Fruit fly (Drosophila melanogaster) whole organism, embryonic: ENCODE data around the gene Rab14.

Source experiments
- CG10654 ChIP-seq: fragments of 200-800 bp; sonication (Bioruptor generic); optimal IDR thresholded peaks from 2 replicates; lab custom pipeline; 2016; ENCODE audit warnings: missing biosample characterization, missing genetic modification characterization
- CG11093 ChIP-seq: fragments of 200-800 bp; sonication (Bioruptor generic); IDR thresholded peaks from 3 replicates; pipeline ENCODE4 v1.3.6; 2022; ENCODE audit warnings: missing biosample characterization, missing genetic modification characterization
- CG11398 ChIP-seq: fragments of 200-800 bp; sonication (Bioruptor generic); optimal IDR thresholded peaks from 2 replicates; lab custom pipeline; 2016; ENCODE audit warnings: missing biosample characterization, missing genetic modification characterization
- CG12942 ChIP-seq: fragments of 200-800 bp; sonication (Bioruptor generic); optimal IDR thresholded peaks from 3 replicates; lab custom pipeline; 2016; ENCODE audit warnings: missing biosample characterization, missing genetic modification characterization
- CG13624 ChIP-seq: fragments of 200-800 bp; sonication (Bioruptor generic); optimal IDR thresholded peaks from 2 replicates; lab custom pipeline; 2016; ENCODE audit warnings: missing biosample characterization, missing genetic modification characterization
- CG13894 ChIP-seq: fragments of 200-800 bp; sonication (Bioruptor generic); optimal IDR thresholded peaks from 3 replicates; lab custom pipeline; 2018; ENCODE audit warnings: missing biosample characterization, mild to moderate bottlenecking, missing genetic modification characterization, moderate library complexity
- CG1602 ChIP-seq: fragments of 200-800 bp; sonication (Bioruptor generic); optimal IDR thresholded peaks from 3 replicates; lab custom pipeline; 2016; ENCODE audit warnings: missing biosample characterization, missing genetic modification characterization
- CG1603 ChIP-seq: fragments of 200-800 bp; sonication (Bioruptor generic); optimal IDR thresholded peaks from 2 replicates; lab custom pipeline; 2019; ENCODE audit warnings: missing biosample characterization, mild to moderate bottlenecking, missing genetic modification characterization, moderate library complexity
- CG17912 ChIP-seq: fragments of 200-800 bp; sonication (Bioruptor generic); optimal IDR thresholded peaks from 2 replicates; lab custom pipeline; 2018; ENCODE audit warnings: missing biosample characterization, mild to moderate bottlenecking, missing genetic modification characterization
- CG2889 ChIP-seq: fragments of 200-800 bp; sonication (Bioruptor generic); IDR thresholded peaks from 3 replicates; pipeline ENCODE4 v1.3.6; 2022; ENCODE audit warnings: missing biosample characterization, missing genetic modification characterization
- CG31365 ChIP-seq: fragments of 200-800 bp; sonication (Bioruptor generic); optimal IDR thresholded peaks from 2 replicates; lab custom pipeline; 2018; ENCODE audit warnings: missing biosample characterization, mild to moderate bottlenecking, missing genetic modification characterization
- CG34422 ChIP-seq: fragments of 200-800 bp; sonication (Bioruptor generic); IDR thresholded peaks from 3 replicates; pipeline ENCODE4 v1.3.6; 2022; ENCODE audit warnings: missing biosample characterization, missing genetic modification characterization
- CG3838 ChIP-seq: fragments of 200-800 bp; sonication (Bioruptor generic); optimal IDR thresholded peaks from 3 replicates; lab custom pipeline; 2016; ENCODE audit warnings: missing biosample characterization, missing genetic modification characterization
- CG3847 ChIP-seq: fragments of 200-800 bp; sonication (Bioruptor generic); IDR thresholded peaks from 2 replicates; pipeline ENCODE4 v1.3.6; 2022; ENCODE audit warnings: missing biosample characterization, missing genetic modification characterization
- CG4424 ChIP-seq: fragments of 200-800 bp; sonication (Bioruptor generic); optimal IDR thresholded peaks from 3 replicates; lab custom pipeline; 2016; ENCODE audit warnings: missing biosample characterization, missing genetic modification characterization
- CG8765 ChIP-seq: fragments of 200-800 bp; sonication (Bioruptor generic); IDR thresholded peaks from 2 replicates; pipeline ENCODE4 v1.3.6; 2022; ENCODE audit warnings: missing biosample characterization, missing genetic modification characterization
- Dbx ChIP-seq: fragments of 200-800 bp; sonication (Bioruptor generic); IDR thresholded peaks from 3 replicates; pipeline ENCODE4 v1.3.6; 2022; ENCODE audit warnings: missing biosample characterization, missing genetic modification characterization
- Dref ChIP-seq: fragments of 200-800 bp; sonication (Bioruptor generic); IDR thresholded peaks from 2 replicates; pipeline ENCODE4 v1.3.6; 2022; ENCODE audit warnings: missing biosample characterization, missing genetic modification characterization
- Fer3 ChIP-seq: fragments of 200-800 bp; sonication (Bioruptor generic); optimal IDR thresholded peaks from 2 replicates; lab custom pipeline; 2018; ENCODE audit warnings: missing biosample characterization, mild to moderate bottlenecking, missing genetic modification characterization, moderate library complexity
- GATAe ChIP-seq: fragments of 200-800 bp; sonication (Bioruptor generic); conservative IDR thresholded peaks from 2 replicates; pipeline ENCODE4 v1.3.6; 2022; ENCODE audit warnings: missing biosample characterization, missing genetic modification characterization
- Hand ChIP-seq: fragments of 200-800 bp; sonication (Bioruptor generic); optimal IDR thresholded peaks from 2 replicates; lab custom pipeline; 2017; ENCODE audit warnings: mild to moderate bottlenecking, missing biosample characterization, missing genetic modification reagents, missing genetic modification characterization
- HmgZ ChIP-seq: fragments of 200-800 bp; sonication (Bioruptor generic); optimal IDR thresholded peaks from 2 replicates; lab custom pipeline; 2018; ENCODE audit warnings: missing biosample characterization, mild to moderate bottlenecking, missing genetic modification characterization
- MESR4 ChIP-seq: fragments of 200-800 bp; sonication (Bioruptor generic); optimal IDR thresholded peaks from 2 replicates; lab custom pipeline; 2018; ENCODE audit warnings: missing biosample characterization, mild to moderate bottlenecking, missing genetic modification characterization, moderate library complexity
- Med ChIP-seq: fragments of 200-800 bp; sonication (Bioruptor generic); peaks from one replicate; lab custom pipeline; 2016; ENCODE audit warnings: missing biosample characterization, missing genetic modification characterization, mild to moderate bottlenecking, inconsistent platforms, moderate library complexity
- NK7.1 ChIP-seq: fragments of 200-800 bp; sonication (Bioruptor generic); optimal IDR thresholded peaks from 3 replicates; lab custom pipeline; 2016; ENCODE audit warnings: missing biosample characterization, missing genetic modification characterization
- Ravus ChIP-seq: fragments of 200-800 bp; sonication (Bioruptor generic); IDR thresholded peaks from 2 replicates; pipeline ENCODE4 v1.3.6; 2022; ENCODE audit warnings: missing biosample characterization, missing genetic modification characterization
- Ssrp ChIP-seq: fragments of 200-800 bp; sonication (Bioruptor generic); optimal IDR thresholded peaks from 2 replicates; lab custom pipeline; 2018; ENCODE audit warnings: missing biosample characterization, mild to moderate bottlenecking, missing genetic modification characterization, moderate library complexity
- YL-1 ChIP-seq: fragments of 200-800 bp; sonication (Bioruptor generic); optimal IDR thresholded peaks from 3 replicates; lab custom pipeline; 2017; ENCODE audit warnings: missing biosample characterization, mild to moderate bottlenecking, missing genetic modification characterization
- bbx ChIP-seq: fragments of 200-800 bp; sonication (Bioruptor generic); IDR thresholded peaks from 2 replicates; pipeline ENCODE4 v1.3.6; 2022; ENCODE audit warnings: missing biosample characterization, missing genetic modification characterization; ENCODE audit not compliant: partially characterized antibody
- cad ChIP-seq: fragments of >200 bp; optimal IDR thresholded peaks from 2 replicates; lab custom pipeline; 2017; ENCODE audit warnings: missing biosample characterization, missing genetic modification characterization
- cato ChIP-seq: fragments of 200-800 bp; sonication (Bioruptor generic); optimal IDR thresholded peaks from 2 replicates; lab custom pipeline; 2016; ENCODE audit warnings: missing biosample characterization, missing genetic modification characterization, borderline replicate concordance
- chinmo ChIP-seq: fragments of 200-800 bp; sonication (Bioruptor generic); IDR thresholded peaks from 4 replicates; pipeline ENCODE4 v1.3.6; 2022; ENCODE audit warnings: missing biosample characterization, missing genetic modification characterization; ENCODE audit not compliant: partially characterized antibody
- dati ChIP-seq: fragments of 200-800 bp; sonication (Bioruptor generic); IDR thresholded peaks from 2 replicates; pipeline ENCODE4 v1.3.6; 2022; ENCODE audit warnings: missing biosample characterization, missing genetic modification characterization
- emc ChIP-seq: fragments of 200-800 bp; sonication (Bioruptor generic); optimal IDR thresholded peaks from 2 replicates; lab custom pipeline; 2016; ENCODE audit warnings: missing biosample characterization, missing genetic modification characterization
- en ChIP-seq: fragments of 200-800 bp; sonication (Bioruptor generic); optimal IDR thresholded peaks from 2 replicates; lab custom pipeline; 2016; ENCODE audit warnings: missing biosample characterization, missing genetic modification characterization
- fd3F ChIP-seq: fragments of 200-800 bp; sonication (Bioruptor generic); optimal IDR thresholded peaks from 2 replicates; lab custom pipeline; 2018; ENCODE audit warnings: missing biosample characterization, mild to moderate bottlenecking, missing genetic modification characterization, moderate library complexity
- gem ChIP-seq: fragments of 200-800 bp; sonication (Bioruptor generic); optimal IDR thresholded peaks from 2 replicates; lab custom pipeline; 2019; ENCODE audit warnings: missing biosample characterization, mild to moderate bottlenecking, missing genetic modification characterization, moderate library complexity
- inv ChIP-seq: fragments of 200-800 bp; sonication (Bioruptor generic); IDR thresholded peaks from 2 replicates; pipeline ENCODE4 v1.3.6; 2022; ENCODE audit warnings: missing biosample characterization, missing genetic modification characterization; ENCODE audit not compliant: partially characterized antibody
- jing ChIP-seq: fragments of 200-800 bp; sonication (Bioruptor generic); optimal IDR thresholded peaks from 2 replicates; lab custom pipeline; 2018; ENCODE audit warnings: missing biosample characterization, mild to moderate bottlenecking, missing genetic modification characterization
- jumu ChIP-seq: fragments of 200-800 bp; sonication (Bioruptor generic); optimal IDR thresholded peaks from 3 replicates; lab custom pipeline; 2016; ENCODE audit warnings: missing biosample characterization, missing genetic modification characterization
- lab ChIP-seq: fragments of 200-800 bp; sonication (Bioruptor generic); optimal IDR thresholded peaks from 3 replicates; lab custom pipeline; 2017; ENCODE audit warnings: missing biosample characterization, missing genetic modification characterization, mild to moderate bottlenecking, moderate library complexity, missing genetic modification reagents
- lmd ChIP-seq: fragments of 200-800 bp; sonication (Bioruptor generic); IDR thresholded peaks from 2 replicates; pipeline ENCODE4 v1.3.6; 2022; ENCODE audit warnings: missing biosample characterization, missing genetic modification characterization
- otp ChIP-seq: fragments of 200-800 bp; sonication (Bioruptor generic); IDR thresholded peaks from 3 replicates; pipeline ENCODE4, ENCODE4 v1.3.6; 2022; ENCODE audit warnings: missing biosample characterization, missing genetic modification characterization
- p53 ChIP-seq: fragments of 200-800 bp; sonication (Bioruptor generic); optimal IDR thresholded peaks from 2 replicates; lab custom pipeline; 2016; ENCODE audit warnings: missing biosample characterization, missing genetic modification characterization
- pho ChIP-seq: fragments of 200-800 bp; sonication (Bioruptor generic); optimal IDR thresholded peaks from 2 replicates; lab custom pipeline; 2016; ENCODE audit warnings: missing biosample characterization, missing genetic modification characterization
- pzg ChIP-seq: fragments of 200-800 bp; sonication (Bioruptor generic); optimal IDR thresholded peaks from 3 replicates; lab custom pipeline; 2018; ENCODE audit warnings: missing biosample characterization, mild to moderate bottlenecking, missing genetic modification characterization, moderate library complexity
- scrt ChIP-seq: fragments of 200-800 bp; sonication (Bioruptor generic); optimal IDR thresholded peaks from 2 replicates; lab custom pipeline; 2018; ENCODE audit warnings: missing biosample characterization, mild to moderate bottlenecking, missing genetic modification characterization, moderate library complexity
- sr ChIP-seq: fragments of 200-800 bp; sonication (Bioruptor generic); IDR thresholded peaks from 3 replicates; pipeline ENCODE4 v1.3.6; 2022; ENCODE audit warnings: missing biosample characterization, missing genetic modification characterization
- toy ChIP-seq: fragments of 200-800 bp; sonication (Bioruptor generic); IDR thresholded peaks from 2 replicates; pipeline ENCODE4 v1.3.6; 2022; ENCODE audit warnings: missing biosample characterization, missing genetic modification characterization
- zen ChIP-seq: fragments of 200-800 bp; sonication (Bioruptor generic); optimal IDR thresholded peaks from 3 replicates; lab custom pipeline; 2018; ENCODE audit warnings: missing biosample characterization, mild to moderate bottlenecking, missing genetic modification characterization, moderate library complexity

Rab14 gene

DNA sequence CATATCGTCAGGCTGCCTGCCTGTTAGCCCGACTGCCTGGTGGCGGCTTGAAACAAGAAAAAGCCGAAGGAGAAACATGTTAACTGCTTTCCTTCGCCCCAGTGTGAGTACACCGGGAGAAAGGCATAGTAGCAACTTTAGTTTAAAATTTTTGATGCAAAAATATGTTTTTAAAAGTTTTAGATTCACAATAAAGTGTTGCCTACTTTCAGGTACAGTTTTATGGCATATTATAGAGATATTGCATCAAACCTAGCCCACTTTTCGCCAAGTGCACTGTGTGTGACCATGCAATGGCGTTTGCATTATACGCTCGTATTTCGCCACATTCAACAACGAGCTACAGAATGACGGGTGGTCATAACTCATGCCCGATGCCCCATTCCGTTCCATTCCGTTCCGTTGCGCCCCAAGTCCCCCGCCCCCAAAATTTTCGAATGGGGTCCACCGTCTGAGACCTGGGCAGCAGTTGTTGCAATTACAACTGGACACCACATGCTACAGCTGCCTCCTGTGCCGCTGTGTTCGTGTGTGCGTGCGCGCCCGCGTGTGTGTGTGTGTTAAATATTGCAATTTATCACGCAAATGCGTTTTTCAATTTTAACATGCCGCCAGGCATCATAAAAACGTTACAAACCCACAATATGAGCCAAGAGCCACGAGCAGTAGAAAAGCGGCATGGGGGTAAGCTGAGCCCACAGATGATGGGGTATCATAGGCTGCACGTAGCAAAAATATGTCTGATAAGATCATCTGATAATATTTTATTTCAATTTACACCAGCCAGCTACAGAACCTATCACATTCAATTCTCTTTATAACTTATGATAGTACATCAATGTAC lies 15.2 kb downstream of the Rab14 start (continued):
- TF ChIP-seq Med (GFP tag; lab: Kevin White, UChicago) (peak; percentile 48), gem (tag; lab: Kevin White, UChicago) (peak; percentile 56), scrt (no peak), fd3F (GFP tag; lab: Kevin White, UChicago) (no peak), CG11398 (GFP tag; lab: Kevin White, UChicago) (no peak), Dref (GFP tag; lab: Robert Waterston, UW) (no peak), Ssrp (tag; lab: Kevin White, UChicago) (peak; percentile 30), emc (GFP tag; lab: Kevin White, UChicago) (no peak), sr (GFP tag; lab: Robert Waterston, UW) (no peak), CG8765 (peak; percentile 29; the same call in 1 of the 2 replicates), dati (GFP tag; lab: Robert Waterston, UW) (no peak), CG1603 (peak; percentile 62), toy (no peak), CG4424 (GFP tag; lab: Kevin White, UChicago) (peak; percentile 12), chinmo (GFP tag; lab: Robert Waterston, UW) (0 out of 4 replicates have a peak, but pooled peaks have one; percentile 8), lmd (GFP tag; lab: Robert Waterston, UW) (peak; percentile 56), jing (GFP tag; lab: Kevin White, UChicago) (peak; percentile 38), pho (no peak), CG17912 (GFP tag; lab: Kevin White, UChicago) (no peak), zen (tag; lab: Kevin White, UChicago) (peak; percentile 62), CG3847 (no peak; the same call in 1 of the 2 replicates), CG3838 (no peak), CG34422 (GFP tag; lab: Robert Waterston, UW) (peak; percentile 21; the same call in 1 of the 3 replicates), MESR4 (GFP tag; lab: Kevin White, UChicago) (no peak), jumu (GFP tag; lab: Kevin White, UChicago) (no peak), Fer3 (tag; lab: Kevin White, UChicago) (no peak), cad (GFP tag; lab: Kevin White, UChicago) (no peak), CG10654 (GFP tag; lab: Kevin White, UChicago) (no peak), CG13894 (tag; lab: Kevin White, UChicago) (no peak), p53 (GFP tag; lab: Kevin White, UChicago) (no peak), HmgZ (tag; lab: Kevin White, UChicago) (no peak), CG2889 (GFP tag; lab: Robert Waterston, UW) (0 out of 3 replicates have a peak, but pooled peaks have one; percentile 47), otp (no peak), YL-1 (GFP tag; lab: Kevin White, UChicago) (no peak), cato (peak; percentile 35), CG11093 (GFP tag; lab: Robert Waterston, UW) (no peak), en (GFP tag; lab: Kevin White, UChicago) (no peak), CG12942 (no peak), CG31365 (no peak), Hand (GFP tag; lab: Kevin White, UChicago) (no peak), CG13624 (no peak), Ravus (no peak), inv (GFP tag; lab: Robert Waterston, UW) (no peak), pzg (GFP tag; lab: Kevin White, UChicago) (no peak), Dbx (no peak), lab (GFP tag; lab: Kevin White, UChicago) (peak; percentile 34), GATAe (no peak), bbx (GFP tag; lab: Robert Waterston, UW) (no peak), CG1602 (GFP tag; lab: Kevin White, UChicago) (no peak), NK7.1 (GFP tag; lab: Kevin White, UChicago) (no peak)
